Fruit fly (Drosophila melanogaster): ENCODE data around the gene CG11601.

The CG11601 gene

DNA sequence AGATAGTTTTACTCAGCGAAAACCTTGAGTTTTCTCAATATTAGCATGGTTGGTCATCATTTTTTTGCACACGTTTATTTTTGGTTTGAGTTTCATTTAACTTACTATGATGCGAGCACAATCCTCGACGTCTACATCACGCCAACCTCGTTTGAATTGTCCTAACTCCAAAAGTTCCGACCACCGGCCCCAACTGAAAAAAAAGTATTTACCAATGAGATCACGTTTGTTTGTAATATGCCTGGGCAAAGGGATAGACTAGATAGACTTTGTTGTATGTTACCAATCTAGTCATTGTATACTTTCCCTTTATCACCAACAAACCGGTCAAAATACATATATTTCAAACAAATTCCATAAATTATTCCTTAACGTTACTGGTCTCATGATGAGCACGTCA, 50.9 kb downstream of the CG11601 start, which contains the start of gene CG13693:
Gene CG13693, plus strand, starts transcription at position 301 of the 400 bp plus-strand sequence.
- TF ChIP-seq ttk (optimal IDR thresholded peaks at IDR 0.05) (no peak), insv (optimal IDR thresholded peaks at IDR 0.05) (no peak), psq (optimal IDR thresholded peaks at IDR 0.05) (no peak), Sin3A (optimal IDR thresholded peaks at IDR 0.05) (no peak), Myc (optimal IDR thresholded peaks at IDR 0.05) (no peak), h (optimal IDR thresholded peaks at IDR 0.05) (no peak)

Data from Kc167 (cell line).